Fruit fly (Drosophila melanogaster) whole organism, adult: ENCODE results near the gene Brd7-9.
A peak's percentile ranks its signal among the peaks of the same experiment; 100 is the strongest.

Experiments
- CG11617 ChIP-seq: fragments of 200-800 bp; sonication (Bioruptor generic); optimal IDR thresholded peaks from 2 replicates; lab custom pipeline; 2017; ENCODE audit warnings: mild to moderate bottlenecking, missing biosample characterization, missing genetic modification reagents, missing genetic modification characterization
- CG12768 ChIP-seq: fragments of 200-800 bp; sonication (Bioruptor generic); optimal IDR thresholded peaks from 2 replicates; lab custom pipeline; 2017; ENCODE audit warnings: missing biosample characterization, missing genetic modification characterization, mild to moderate bottlenecking, moderate library complexity, missing genetic modification reagents
- CG14711 ChIP-seq: fragments of 200-800 bp; sonication (Bioruptor generic); optimal IDR thresholded peaks from 2 replicates; lab custom pipeline; 2018; ENCODE audit warnings: missing biosample characterization, mild to moderate bottlenecking, missing genetic modification characterization, moderate library complexity
- CG1620 ChIP-seq: fragments of 200-800 bp; sonication (Bioruptor generic); optimal IDR thresholded peaks from 2 replicates; lab custom pipeline; 2016; ENCODE audit warnings: missing biosample characterization, missing genetic modification characterization
- CG33017 ChIP-seq: fragments of 200-800 bp; sonication (Bioruptor generic); optimal IDR thresholded peaks from 2 replicates; lab custom pipeline; 2018; ENCODE audit warnings: missing biosample characterization, mild to moderate bottlenecking, missing genetic modification characterization, moderate library complexity
- CG5204 ChIP-seq: fragments of 200-800 bp; sonication (Bioruptor generic); optimal IDR thresholded peaks from 2 replicates; lab custom pipeline; 2016; ENCODE audit warnings: missing biosample characterization, missing genetic modification characterization
- CG7045 ChIP-seq: fragments of 200-800 bp; sonication (Bioruptor generic); optimal IDR thresholded peaks from 2 replicates; lab custom pipeline; 2017; ENCODE audit warnings: missing biosample characterization, mild to moderate bottlenecking, missing genetic modification characterization
- CG7101 ChIP-seq: fragments of 200-800 bp; sonication (Bioruptor generic); optimal IDR thresholded peaks from 2 replicates; lab custom pipeline; 2018; ENCODE audit warnings: missing biosample characterization, mild to moderate bottlenecking, missing genetic modification characterization, moderate library complexity
- Clk ChIP-seq: fragments of 200-800 bp; sonication (Bioruptor generic); optimal IDR thresholded peaks from 2 replicates; lab custom pipeline; 2017; ENCODE audit warnings: missing biosample characterization, missing genetic modification characterization
- Crg-1 ChIP-seq: fragments of 200-800 bp; sonication (Bioruptor generic); optimal IDR thresholded peaks from 2 replicates; lab custom pipeline; 2016; ENCODE audit warnings: missing biosample characterization, missing genetic modification characterization
- Hr96 ChIP-seq: fragments of 200-800 bp; sonication (Bioruptor generic); optimal IDR thresholded peaks from 2 replicates; lab custom pipeline; 2016; ENCODE audit warnings: missing biosample characterization, missing genetic modification characterization
- Mnt ChIP-seq: fragments of 200-800 bp; sonication (Bioruptor generic); optimal IDR thresholded peaks from 2 replicates; lab custom pipeline; 2016; ENCODE audit warnings: missing biosample characterization, mild to moderate bottlenecking, missing genetic modification characterization
- bab1 ChIP-seq: fragments of 200-800 bp; sonication (Bioruptor generic); optimal IDR thresholded peaks from 3 replicates; lab custom pipeline; 2019; ENCODE audit warnings: missing biosample characterization, mild to moderate bottlenecking, missing genetic modification characterization, moderate library complexity
- cic ChIP-seq: fragments of 200-800 bp; sonication (Bioruptor generic); optimal IDR thresholded peaks from 2 replicates; lab custom pipeline; 2017; ENCODE audit warnings: missing biosample characterization, mild to moderate bottlenecking, missing genetic modification characterization, moderate library complexity
- cnc ChIP-seq, 2 experiments: fragments of >200 bp; optimal IDR thresholded peaks; 2 replicates each; lab custom pipeline; 2017
- kay ChIP-seq: fragments of 200-800 bp; sonication (Bioruptor generic); peaks from one replicate; lab custom pipeline; 2016; ENCODE audit warnings: missing biosample characterization, missing genetic modification characterization, borderline replicate concordance
- ovo ChIP-seq: fragments of 200-800 bp; sonication (Bioruptor generic); optimal IDR thresholded peaks from 2 replicates; lab custom pipeline; 2016; ENCODE audit warnings: missing biosample characterization, missing genetic modification characterization
- pad ChIP-seq: fragments of 200-800 bp; sonication (Bioruptor generic); optimal IDR thresholded peaks from 3 replicates; lab custom pipeline; 2017; ENCODE audit warnings: missing biosample characterization, missing genetic modification characterization, mild to moderate bottlenecking, moderate library complexity, missing genetic modification reagents
- tj ChIP-seq: fragments of 200-800 bp; sonication (Bioruptor generic); optimal IDR thresholded peaks from 3 replicates; lab custom pipeline; 2017; ENCODE audit warnings: missing biosample characterization, mild to moderate bottlenecking, missing genetic modification characterization, moderate library complexity
- toe ChIP-seq: fragments of 200-800 bp; sonication (Bioruptor generic); optimal IDR thresholded peaks from 2 replicates; lab custom pipeline; 2016; ENCODE audit warnings: missing biosample characterization, missing genetic modification characterization

Brd7-9 gene

dm6 chr2L:7791356-7791738 lies 8.7 kb downstream of the Brd7-9 start:
- TF ChIP-seq CG14711 (tag; lab: Kevin White, UChicago) = no peak
- no peak for TF ChIP-seq Clk (GFP tag; lab: Kevin White, UChicago)
- TF ChIP-seq cnc (optimal IDR thresholded peaks at IDR 0.05; lab: Kevin White, UChicago) = no peak
- TF ChIP-seq pad = no peak
- peak; percentile 91 for TF ChIP-seq kay (GFP tag; lab: Kevin White, UChicago)
- TF ChIP-seq CG7101 (tag; lab: Kevin White, UChicago) = no peak

DNA sequence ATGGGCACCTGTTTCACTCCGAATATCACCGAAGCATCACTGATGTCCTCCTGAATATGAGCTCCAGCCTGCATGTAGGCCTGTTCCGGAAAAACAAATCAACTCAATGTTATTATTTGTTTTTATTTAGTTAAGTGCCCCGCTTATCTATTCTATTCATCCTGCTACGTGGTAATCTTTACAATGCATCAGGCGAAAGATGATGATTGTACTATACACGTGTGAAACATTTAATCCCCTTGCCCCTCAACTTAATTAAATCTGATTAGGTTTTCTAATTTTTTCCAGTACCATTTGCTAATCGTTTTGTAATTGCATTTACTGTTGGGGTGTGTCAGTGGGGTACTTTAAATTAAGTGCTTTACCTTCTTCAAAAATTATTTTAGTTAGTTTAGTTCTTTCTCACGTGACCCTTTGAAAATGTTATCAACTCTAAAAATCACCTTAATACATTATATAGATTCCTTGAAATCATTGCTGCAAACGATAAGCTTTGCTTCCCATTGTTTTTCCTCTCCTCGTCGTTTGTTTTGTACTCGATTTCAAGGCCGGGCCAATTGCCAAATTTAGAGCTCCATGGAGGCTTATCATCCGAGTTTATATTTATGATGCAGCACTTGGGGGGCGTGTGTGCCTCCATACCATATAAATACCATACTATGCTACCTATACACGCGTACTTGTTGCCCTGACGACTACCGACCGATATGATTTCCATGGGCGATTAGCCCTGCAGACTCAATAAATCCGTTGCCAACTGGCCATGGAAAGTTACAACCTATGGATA lies 12.2 kb downstream of the Brd7-9 start:
- TF ChIP-seq cic (peak; percentile 89), CG7045 (GFP tag; lab: Kevin White, UChicago) (no peak), Mnt (GFP tag; lab: Kevin White, UChicago) (peak; percentile 47), kay (GFP tag; lab: Kevin White, UChicago) (peak; percentile 80)

dm6 chr2L:7795859-7796258 lies 13.2 kb downstream of the Brd7-9 start, which contains the start of gene LKRSDH:
LKRSDH (minus strand) TSS chr2L:7795959.
- TF ChIP-seq CG7045 (GFP tag; lab: Kevin White, UChicago) (no peak), CG12768 (no peak), cic (peak; percentile 21)

DNA sequence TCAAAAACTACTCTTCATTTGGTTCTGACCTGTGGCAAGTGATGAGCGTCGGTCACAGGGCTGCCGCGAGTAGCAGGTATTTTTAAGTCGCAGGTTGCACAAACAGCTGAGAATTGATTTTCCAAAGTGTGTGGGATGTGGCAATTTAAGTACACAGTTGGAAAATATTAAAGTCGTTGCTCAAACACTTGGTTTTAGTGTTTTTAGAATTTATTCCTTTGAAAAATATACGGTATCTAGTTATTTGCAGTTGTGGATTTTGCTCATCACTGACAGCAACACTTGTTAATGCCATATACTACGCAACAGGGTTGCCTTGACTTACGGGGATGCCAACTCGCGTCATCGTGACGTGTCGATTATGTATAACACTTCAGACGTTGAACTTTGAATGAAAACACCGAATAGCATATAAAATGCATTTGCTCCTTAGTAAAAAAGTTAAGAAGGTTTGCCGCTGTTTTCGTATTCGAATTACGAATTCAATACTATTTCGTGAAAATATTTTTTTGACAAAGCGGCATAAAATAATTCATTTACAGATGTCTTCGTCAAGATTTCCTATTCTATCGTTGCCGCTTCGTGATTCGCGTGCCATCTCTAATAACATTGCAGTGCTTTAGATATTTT lies 17.3 kb downstream of the Brd7-9 start, which contains the start of the genes Herp and r2d2:
Herp (minus strand) TSS at position 255 of the 630 bp plus-strand sequence.
r2d2 (plus strand) TSS at position 344 of the 630 bp plus-strand sequence.
- TF ChIP-seq CG1620 (GFP tag; lab: Kevin White, UChicago) = peak; percentile 92
- TF ChIP-seq Clk (GFP tag; lab: Kevin White, UChicago) = peak; percentile 73
- peak; percentile 96 for TF ChIP-seq Hr96 (GFP tag; lab: Kevin White, UChicago)
- TF ChIP-seq kay (GFP tag; lab: Kevin White, UChicago) = peak; percentile 84
- peak; percentile 91 for TF ChIP-seq CG11617 (GFP tag; lab: Kevin White, UChicago)
- peak; percentile 97 for TF ChIP-seq toe
- TF ChIP-seq Crg-1 (GFP tag; lab: Kevin White, UChicago) = peak; percentile 89
- TF ChIP-seq CG12768 = peak; percentile 96
- TF ChIP-seq CG7101 (tag; lab: Kevin White, UChicago) = peak; percentile 91
- TF ChIP-seq bab1 (GFP tag; lab: Kevin White, UChicago) = peak; percentile 89
- TF ChIP-seq CG7045 (GFP tag; lab: Kevin White, UChicago) = peak; percentile 90
- TF ChIP-seq cic = peak; percentile 66
- TF ChIP-seq cnc (optimal IDR thresholded peaks at IDR 0.05; lab: Kevin White, UChicago) = peak in 1 of 2 experiments; percentile 33
- TF ChIP-seq ovo (GFP tag; lab: Kevin White, UChicago) = peak; percentile 90
- peak; percentile 94 for TF ChIP-seq CG5204 (GFP tag; lab: Kevin White, UChicago)
- TF ChIP-seq tj (GFP tag; lab: Kevin White, UChicago) = peak; percentile 68
- TF ChIP-seq Mnt (GFP tag; lab: Kevin White, UChicago) = peak; percentile 90
- peak; percentile 92 for TF ChIP-seq CG33017
- TF ChIP-seq pad = peak; percentile 79
- peak; percentile 85 for TF ChIP-seq CG14711 (tag; lab: Kevin White, UChicago)

- TF ChIP-seq Mnt (GFP tag; lab: Kevin White, UChicago) (no peak), CG11617 (GFP tag; lab: Kevin White, UChicago) (no peak), toe (no peak), ovo (GFP tag; lab: Kevin White, UChicago) (no peak), CG33017 (no peak), Crg-1 (GFP tag; lab: Kevin White, UChicago) (no peak), Clk (GFP tag; lab: Kevin White, UChicago) (no peak), pad (no peak), cnc (optimal IDR thresholded peaks at IDR 0.05; lab: Kevin White, UChicago) (no peak), CG14711 (tag; lab: Kevin White, UChicago) (no peak), Hr96 (GFP tag; lab: Kevin White, UChicago) (no peak)
Measured at dm6 chr2L:7807563-7807962, 24.9 kb downstream of the Brd7-9 start.

dm6 chr2L:7808886-7809698 lies 26.4 kb downstream of the Brd7-9 start:
- no peak for TF ChIP-seq cnc (optimal IDR thresholded peaks at IDR 0.05; lab: Kevin White, UChicago)
- TF ChIP-seq bab1 (GFP tag; lab: Kevin White, UChicago) = no peak
- no peak for TF ChIP-seq CG33017
- TF ChIP-seq CG7101 (tag; lab: Kevin White, UChicago) = no peak
- no peak for TF ChIP-seq CG11617 (GFP tag; lab: Kevin White, UChicago)
- no peak for TF ChIP-seq CG14711 (tag; lab: Kevin White, UChicago)
- peak; percentile 89 for TF ChIP-seq ovo (GFP tag; lab: Kevin White, UChicago)
- TF ChIP-seq pad = peak; percentile 98
- TF ChIP-seq toe = no peak
- no peak for TF ChIP-seq tj (GFP tag; lab: Kevin White, UChicago)
- TF ChIP-seq kay (GFP tag; lab: Kevin White, UChicago) = peak; percentile 98
- TF ChIP-seq Mnt (GFP tag; lab: Kevin White, UChicago) = no peak
- peak; percentile 21 for TF ChIP-seq Crg-1 (GFP tag; lab: Kevin White, UChicago)
- no peak for TF ChIP-seq Hr96 (GFP tag; lab: Kevin White, UChicago)
- TF ChIP-seq CG7045 (GFP tag; lab: Kevin White, UChicago) = peak; percentile 57
- TF ChIP-seq CG1620 (GFP tag; lab: Kevin White, UChicago) = no peak
- no peak for TF ChIP-seq Clk (GFP tag; lab: Kevin White, UChicago)
- TF ChIP-seq CG5204 (GFP tag; lab: Kevin White, UChicago) = no peak
- no peak for TF ChIP-seq cic
- no peak for TF ChIP-seq CG12768
